Worm (Caenorhabditis elegans) whole organism, L2 larva: ENCODE data around the gene sdz-32.

Source experiments
- Y55F3AM.14 ChIP-seq: fragments of 200-800 bp; sonication (Bioruptor generic); optimal IDR thresholded peaks from 2 replicates; lab custom pipeline; 2018; ENCODE audit warnings: mild to moderate bottlenecking, missing genetic modification characterization, missing compliant biosample characterization
- ama-1 ChIP-seq: fragments of 150-350 bp; optimal IDR thresholded peaks from 2 replicates; lab custom pipeline; 2018; ENCODE audit warnings: inconsistent platforms
- blmp-1 ChIP-seq: sonication (generic microtip); optimal IDR thresholded peaks from 2 replicates; lab custom pipeline; 2017; ENCODE audit warnings: missing genetic modification characterization, mild to moderate bottlenecking, missing compliant biosample characterization, antibody characterized with exemption, moderate library complexity; ENCODE audit not compliant: insufficient read depth
- ceh-16 ChIP-seq: fragments of 150-350 bp; optimal IDR thresholded peaks from 2 replicates; lab custom pipeline; 2014; ENCODE audit warnings: missing biosample characterization, missing genetic modification characterization
- fos-1 ChIP-seq: fragments of 150-350 bp; optimal IDR thresholded peaks from 2 replicates; lab custom pipeline; 2014; ENCODE audit warnings: missing biosample characterization, missing genetic modification characterization
- lsy-2 ChIP-seq, 2 experiments: fragments of 150-350 bp in 1 of 2; sonication (generic microtip) in 1 of 2; optimal IDR thresholded peaks; 2 replicates each; lab custom pipeline; 2014 to 2017; ENCODE audit warnings: missing biosample characterization in 2 of 2, missing genetic modification characterization in 2 of 2
- nhr-6 ChIP-seq: fragments of 150-350 bp; optimal IDR thresholded peaks from 2 replicates; lab custom pipeline; 2014; ENCODE audit warnings: missing biosample characterization, missing genetic modification characterization
- sem-4 ChIP-seq: fragments of 150-350 bp; optimal IDR thresholded peaks from 2 replicates; lab custom pipeline; 2014; ENCODE audit warnings: missing biosample characterization, missing genetic modification reagents, missing genetic modification characterization
- skn-1 ChIP-seq: sonication (generic microtip); optimal IDR thresholded peaks from 2 replicates; lab custom pipeline; 2017; ENCODE audit warnings: missing biosample characterization, missing genetic modification characterization
- zag-1 ChIP-seq: fragments of 150-350 bp; optimal IDR thresholded peaks from 2 replicates; lab custom pipeline; 2014; ENCODE audit warnings: missing biosample characterization, missing genetic modification characterization

- TF ChIP-seq skn-1 (tag; lab: Kevin White, UChicago) = no peak
- no peak for TF ChIP-seq nhr-6 (tag; lab: Kevin White, UChicago)
- TF ChIP-seq sem-4 (tag; lab: Kevin White, UChicago) = no peak
- TF ChIP-seq blmp-1 (tag; lab: Kevin White, UChicago) = no peak
- no peak for TF ChIP-seq lsy-2 (tag; optimal IDR thresholded peaks at IDR 0.05; lab: Kevin White, UChicago)
- no peak for TF ChIP-seq Y55F3AM.14 (GFP tag; lab: Kevin White, UChicago)
- TF ChIP-seq ama-1 (lab: Kevin White, UChicago) = no peak
- no peak for TF ChIP-seq fos-1
- TF ChIP-seq ceh-16 (tag; lab: Kevin White, UChicago) = no peak
- no peak for TF ChIP-seq zag-1 (tag; lab: Kevin White, UChicago)
These were observed 3.3 kb downstream of the sdz-32 start, which contains the start of gene fbxb-104 for ce11 chrII:3477171-3477570.
